Fruit fly (Drosophila melanogaster) whole organism, larva: ENCODE results near the gene CG46460.

ENCODE experiments used
- noc ChIP-seq: fragments of 200-800 bp; sonication (Bioruptor generic); optimal IDR thresholded peaks from 3 replicates; lab custom pipeline; 2019; ENCODE audit warnings: missing biosample characterization, mild to moderate bottlenecking, missing genetic modification characterization, moderate library complexity

The CG46460 gene

DNA sequence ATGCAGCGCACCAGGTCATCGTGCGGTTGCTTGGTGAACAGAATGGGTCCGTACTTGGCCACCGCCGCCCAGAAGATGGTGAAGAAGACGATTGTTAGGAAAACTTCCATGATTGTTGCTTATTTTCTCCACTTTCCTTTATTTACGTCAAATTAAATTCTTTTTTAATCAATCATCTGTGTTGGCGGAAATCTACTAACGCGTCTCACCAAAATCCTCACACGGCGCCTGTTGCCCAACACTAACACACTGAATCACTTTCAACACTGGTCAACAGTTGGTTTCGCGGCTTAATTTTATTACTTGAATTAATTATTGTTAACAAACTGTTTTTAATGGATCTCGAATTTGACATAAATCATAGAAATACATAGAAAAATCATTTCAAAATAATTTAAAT lies 40.4 kb downstream of the CG46460 start, which contains the start of gene VhaM9.7-c:
Gene VhaM9.7-c (minus strand): TSS at position 207 of the 400 bp plus-strand sequence.
- no peak for TF ChIP-seq noc (tag; lab: Kevin White, UChicago)

DNA sequence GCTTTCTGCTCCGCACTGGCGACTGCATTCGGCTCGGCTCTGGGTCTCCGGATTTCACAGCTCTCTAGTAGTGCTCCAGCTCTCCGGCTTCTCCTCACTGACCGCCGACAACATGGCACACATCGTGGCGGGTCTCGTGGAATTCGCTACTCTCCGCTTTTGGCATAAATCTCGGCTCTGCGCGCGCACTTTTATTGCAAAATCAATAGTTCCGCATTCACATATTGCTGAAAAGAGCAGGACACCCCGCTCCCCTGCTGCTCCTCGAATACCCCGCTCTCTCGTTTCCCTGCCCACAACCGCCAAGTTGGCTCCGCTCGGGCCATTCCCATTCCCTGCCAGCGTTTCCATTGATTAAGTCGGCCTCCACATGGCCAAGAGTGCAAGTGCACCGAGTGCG lies 41.8 kb downstream of the CG46460 start:
- TF ChIP-seq noc (tag; lab: Kevin White, UChicago): no peak

DNA sequence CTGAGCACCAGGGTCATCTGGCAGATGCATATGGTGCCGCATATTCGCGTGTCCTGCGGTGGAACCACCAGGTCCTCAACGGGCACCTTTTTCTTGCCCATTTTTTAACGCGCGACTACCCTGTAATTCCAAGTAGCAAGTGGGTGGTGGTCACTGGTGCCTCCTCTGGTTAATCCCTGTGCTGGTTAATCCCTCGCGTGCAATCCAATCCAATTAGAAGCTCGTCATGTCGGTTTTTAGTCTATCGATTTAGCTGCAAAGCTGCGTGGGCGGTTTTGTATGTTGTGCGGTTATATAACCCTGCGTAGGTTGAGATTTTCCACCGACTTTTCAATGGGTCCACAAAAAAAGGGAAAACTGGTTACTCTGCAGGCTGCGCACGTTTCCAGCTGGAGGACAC lies 42.5 kb downstream of the CG46460 start, which contains the start of gene Teh3:
Gene Teh3 (minus strand): TSS at position 101 of the 400 bp plus-strand sequence.
- no peak for TF ChIP-seq noc (tag; lab: Kevin White, UChicago)

DNA sequence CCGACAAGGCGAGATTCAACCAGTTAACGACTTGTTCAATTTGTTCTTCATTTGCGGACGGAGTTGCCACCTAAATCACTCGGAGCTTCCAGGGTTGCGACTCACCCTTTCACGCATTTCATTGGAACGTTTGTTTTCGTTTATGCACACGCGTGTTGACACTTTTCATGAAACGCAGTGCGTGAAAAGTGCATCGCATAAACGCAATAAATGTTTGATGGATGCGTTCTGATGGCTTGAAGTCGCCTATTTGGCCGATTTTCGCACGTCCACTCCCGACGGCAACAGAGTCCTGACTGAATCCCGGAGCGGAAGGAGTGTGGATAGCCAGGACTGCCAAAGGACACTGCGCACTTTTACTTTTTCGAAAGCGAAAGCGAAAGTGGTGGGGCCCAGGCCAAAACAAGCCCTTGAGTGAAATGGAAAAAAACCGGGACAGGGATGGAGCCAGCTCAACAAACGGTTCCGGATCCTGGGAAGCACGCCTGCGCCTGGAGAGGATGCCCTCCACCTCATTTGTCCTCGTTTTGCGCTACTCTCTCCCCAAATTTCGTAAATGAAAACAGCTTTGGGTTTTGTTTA lies 49.0 kb downstream of the CG46460 start, which contains the start of gene Teh4:
Gene Teh4 (minus strand): TSS at position 290 of the 582 bp plus-strand sequence.
- no peak for TF ChIP-seq noc (tag; lab: Kevin White, UChicago)
